Worm (Caenorhabditis elegans) whole organism, mixed stage, embryonic: ENCODE measurements around the gene ctsa-3.1.

Experiments
- blmp-1 ChIP-seq: fragments of 150-350 bp; optimal IDR thresholded peaks from 2 replicates; lab custom pipeline; 2014; ENCODE audit warnings: missing biosample characterization, missing genetic modification characterization
- ces-1 ChIP-seq: fragments of 150-350 bp; optimal IDR thresholded peaks from 2 replicates; lab custom pipeline; 2014; ENCODE audit warnings: missing biosample characterization, missing genetic modification reagents, missing genetic modification characterization
- lin-13 ChIP-seq: fragments of 150-350 bp; optimal IDR thresholded peaks from 2 replicates; lab custom pipeline; 2014; ENCODE audit warnings: missing biosample characterization, missing genetic modification characterization
- lsy-2 ChIP-seq: fragments of 150-350 bp; optimal IDR thresholded peaks from 2 replicates; lab custom pipeline; 2014; ENCODE audit warnings: missing biosample characterization, missing genetic modification characterization
- nhr-12 ChIP-seq: fragments of 150-350 bp; optimal IDR thresholded peaks from 2 replicates; lab custom pipeline; 2014; ENCODE audit warnings: missing biosample characterization, missing genetic modification characterization
- nhr-237 ChIP-seq: fragments of 150-350 bp; optimal IDR thresholded peaks from 2 replicates; lab custom pipeline; 2014; ENCODE audit warnings: missing biosample characterization, missing genetic modification characterization
- nhr-28 ChIP-seq: fragments of 150-350 bp; optimal IDR thresholded peaks from 2 replicates; lab custom pipeline; 2014; ENCODE audit warnings: missing biosample characterization, missing genetic modification characterization
- nhr-76 ChIP-seq: sonication (generic microtip); optimal IDR thresholded peaks from 2 replicates; lab custom pipeline; 2017; ENCODE audit warnings: missing biosample characterization, missing genetic modification characterization
- pha-4 ChIP-seq: fragments of 150-350 bp; optimal IDR thresholded peaks from 2 replicates; lab custom pipeline; 2018; ENCODE audit warnings: missing biosample characterization, missing genetic modification reagents, missing genetic modification characterization
- sptf-1 ChIP-seq: sonication (generic microtip); optimal IDR thresholded peaks from 2 replicates; lab custom pipeline; 2017; ENCODE audit warnings: mild to moderate bottlenecking, missing genetic modification characterization, moderate library complexity, missing compliant biosample characterization
- ztf-11 ChIP-seq: fragments of 150-350 bp; optimal IDR thresholded peaks from 2 replicates; lab custom pipeline; 2014; ENCODE audit warnings: missing biosample characterization, missing genetic modification characterization

DNA sequence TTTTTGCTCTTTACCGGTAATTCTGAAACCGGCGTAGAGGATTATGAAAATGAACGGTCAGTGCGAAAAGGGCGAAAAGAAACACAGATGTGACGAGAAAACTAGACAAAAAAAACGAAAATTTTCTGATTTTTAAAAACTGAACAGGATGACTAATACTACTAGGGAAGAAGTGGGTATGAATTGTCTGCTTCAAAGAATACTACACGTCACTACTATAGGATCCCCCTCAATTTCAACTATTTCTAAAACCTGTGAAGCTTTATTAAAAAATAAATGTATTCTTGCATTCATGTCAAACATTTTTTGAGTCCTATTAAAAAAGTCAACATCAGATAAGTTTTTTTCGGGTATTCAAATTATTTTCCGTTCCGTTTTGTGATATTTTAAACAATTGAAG lies 8.6 kb upstream of the ctsa-3.1 start:
- no peak for TF ChIP-seq nhr-76
- no peak for TF ChIP-seq ztf-11 (tag; lab: Kevin White, UChicago)
- no peak for TF ChIP-seq sptf-1 (tag; lab: Kevin White, UChicago)
- TF ChIP-seq pha-4 = no peak
- no peak for TF ChIP-seq nhr-28
- TF ChIP-seq nhr-12 (tag; lab: Kevin White, UChicago) = no peak
- no peak for TF ChIP-seq lin-13 (tag; lab: Kevin White, UChicago)
- TF ChIP-seq ces-1 = no peak
- no peak for TF ChIP-seq lsy-2 (tag; lab: Kevin White, UChicago)
- no peak for TF ChIP-seq nhr-237 (tag; lab: Kevin White, UChicago)
- TF ChIP-seq blmp-1 (tag; lab: Kevin White, UChicago) = no peak
